Worm (Caenorhabditis elegans): Measurements from ENCODE around the gene B0432.8.
A peak's percentile ranks its signal among the peaks of the same experiment; 100 is the strongest.

The B0432.8 gene

DNA sequence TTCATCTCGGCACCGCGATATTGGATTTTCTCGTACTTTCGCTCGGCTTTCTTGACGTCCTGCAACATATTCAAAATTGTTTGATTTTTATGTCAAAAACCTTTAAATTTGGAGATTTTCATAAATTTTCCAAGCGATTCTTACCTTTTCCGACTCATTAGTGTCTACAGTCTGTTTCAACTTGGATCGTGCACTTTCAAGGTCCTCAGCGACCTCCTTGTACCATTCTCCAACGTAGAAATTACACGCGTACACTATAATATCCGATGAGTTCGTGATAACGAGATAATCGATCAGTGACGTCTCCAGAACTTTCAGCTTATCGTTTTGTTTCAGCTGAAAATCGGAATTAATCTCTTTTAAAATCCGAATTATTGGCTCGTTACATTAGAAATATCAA is 30.8 kb downstream of the B0432.8 start:
- TF ChIP-seq ztf-4 (tag; optimal IDR thresholded peaks at IDR 0.05), result no peak
- TF ChIP-seq zag-1 (tag; optimal IDR thresholded peaks at IDR 0.05), result no peak
- no peak for TF ChIP-seq peb-1 (tag; optimal IDR thresholded peaks at IDR 0.05)
- no peak for TF ChIP-seq nhr-6 (tag; optimal IDR thresholded peaks at IDR 0.05)
- TF ChIP-seq sem-4 (tag; optimal IDR thresholded peaks at IDR 0.05), result no peak
- no peak for TF ChIP-seq mdl-1 (tag; optimal IDR thresholded peaks at IDR 0.05)
- TF ChIP-seq nhr-25 (tag; optimal IDR thresholded peaks at IDR 0.05), result no peak
- no peak for TF ChIP-seq lin-13 (GFP tag; optimal IDR thresholded peaks at IDR 0.05)

DNA sequence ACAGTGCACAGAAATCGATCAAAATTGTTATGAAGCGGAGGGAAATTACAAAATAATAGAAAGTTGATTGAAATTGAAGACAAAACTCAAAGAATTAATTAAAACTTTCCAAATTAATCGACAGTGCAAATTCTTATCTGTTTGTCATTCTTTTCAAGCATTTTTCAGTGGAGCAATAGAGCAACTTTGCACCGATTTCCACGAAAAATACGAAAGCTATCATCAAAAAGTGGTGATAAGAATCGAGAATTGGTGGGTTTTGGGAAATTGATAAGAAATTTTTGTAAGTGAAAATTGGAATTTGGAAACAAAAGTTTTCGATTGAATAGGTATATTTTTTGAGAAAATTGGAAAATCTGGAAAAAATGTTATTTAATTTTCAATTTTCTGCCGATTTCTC is 38.5 kb downstream of the B0432.8 start:
- no peak for TF ChIP-seq sma-9 (GFP tag; optimal IDR thresholded peaks at IDR 0.05)
- TF ChIP-seq sma-9 (tag; optimal IDR thresholded peaks at IDR 0.05), result no peak
- TF ChIP-seq nhr-21 (tag; optimal IDR thresholded peaks at IDR 0.05), result no peak
- TF ChIP-seq aly-2 (tag; optimal IDR thresholded peaks at IDR 0.05), result no peak
- no peak for TF ChIP-seq nhr-23 (tag; optimal IDR thresholded peaks at IDR 0.05)
- TF ChIP-seq fos-1 (tag; optimal IDR thresholded peaks at IDR 0.05), result peak; percentile 95
- no peak for TF ChIP-seq unc-62 (GFP tag; optimal IDR thresholded peaks at IDR 0.05)
- TF ChIP-seq nhr-237 (tag; optimal IDR thresholded peaks at IDR 0.05), result no peak
- TF ChIP-seq blmp-1 (tag; optimal IDR thresholded peaks at IDR 0.05; ENCODE audit: insufficient read depth), result no peak
- no peak for TF ChIP-seq zag-1 (tag; optimal IDR thresholded peaks at IDR 0.05)
- peak; percentile 18 for TF ChIP-seq gmeb-1 (tag; optimal IDR thresholded peaks at IDR 0.05)
- no peak for TF ChIP-seq nhr-25 (tag; optimal IDR thresholded peaks at IDR 0.05)
- TF ChIP-seq crh-2 (tag; optimal IDR thresholded peaks at IDR 0.05), result peak; percentile 47
- TF ChIP-seq skn-1 (tag; optimal IDR thresholded peaks at IDR 0.05), result peak; percentile 88

DNA sequence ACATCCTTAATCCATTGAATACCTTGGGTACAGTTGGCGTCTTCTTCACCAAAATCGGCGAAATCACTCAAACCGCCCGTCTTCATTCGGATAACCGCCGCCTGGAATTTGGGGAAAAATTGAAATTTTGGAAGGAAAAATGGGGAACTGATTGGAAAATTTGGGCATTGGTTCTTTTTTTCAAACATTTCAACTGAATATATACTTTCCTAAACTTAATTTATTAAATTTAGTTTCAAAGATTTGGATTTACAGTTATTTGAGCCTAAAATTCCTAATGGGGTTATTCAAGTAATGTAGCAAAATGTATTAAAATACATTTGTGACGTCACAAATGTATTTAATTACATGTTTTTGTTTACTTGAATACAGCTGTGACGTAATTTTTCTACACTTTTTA is 40.8 kb downstream of the B0432.8 start, which contains the start of gene laat-1:
laat-1 (minus strand) TSS at position 101 of the 400 bp plus-strand sequence.
- no peak for TF ChIP-seq mdl-1 (tag; optimal IDR thresholded peaks at IDR 0.05)

DNA sequence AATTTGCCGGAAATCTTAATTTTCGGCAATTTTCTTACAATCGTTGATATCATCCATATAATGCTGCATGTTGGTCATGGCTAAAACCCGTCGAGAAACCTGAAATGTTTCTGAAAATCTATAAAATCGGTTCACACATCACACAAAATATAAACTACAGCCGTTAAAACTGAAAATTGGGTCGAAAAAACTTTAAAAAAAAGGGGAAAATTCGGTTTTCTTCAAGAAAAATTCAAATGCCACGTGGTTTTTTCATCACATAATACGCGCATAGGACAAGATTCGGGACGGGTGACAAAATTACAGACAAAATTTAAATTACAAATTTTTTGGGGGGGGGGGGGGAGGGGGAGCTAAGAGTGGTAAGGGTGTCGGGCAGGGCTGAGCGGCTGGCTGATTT is 45.9 kb downstream of the B0432.8 start, which contains the start of gene Y43H11AL.1:
Y43H11AL.1 (minus strand) TSS at position 101 of the 400 bp plus-strand sequence.
- TF ChIP-seq F13H6.1 (tag; optimal IDR thresholded peaks at IDR 0.05), result no peak
- TF ChIP-seq sma-9 (GFP tag; optimal IDR thresholded peaks at IDR 0.05), result no peak
- TF ChIP-seq sma-9 (tag; optimal IDR thresholded peaks at IDR 0.05), result no peak
- no peak for TF ChIP-seq unc-62 (GFP tag; optimal IDR thresholded peaks at IDR 0.05)
- TF ChIP-seq elt-1 (tag; optimal IDR thresholded peaks at IDR 0.05), result no peak
- TF ChIP-seq lin-39 (tag; optimal IDR thresholded peaks at IDR 0.05), result no peak
- TF ChIP-seq mdl-1 (tag; optimal IDR thresholded peaks at IDR 0.05), result no peak
- TF ChIP-seq ceh-82 (tag; optimal IDR thresholded peaks at IDR 0.05), result no peak
- TF ChIP-seq C34F6.9 (tag; optimal IDR thresholded peaks at IDR 0.05), result no peak
- no peak for TF ChIP-seq ceh-16 (tag; optimal IDR thresholded peaks at IDR 0.05)
- no peak for TF ChIP-seq ztf-11 (tag; optimal IDR thresholded peaks at IDR 0.05)
- TF ChIP-seq elt-3 (tag; optimal IDR thresholded peaks at IDR 0.05), result no peak
- TF ChIP-seq lsy-2 (tag; optimal IDR thresholded peaks at IDR 0.05), result no peak
- TF ChIP-seq sma-3 (GFP tag; optimal IDR thresholded peaks at IDR 0.05), result no peak
- TF ChIP-seq nhr-12 (tag; optimal IDR thresholded peaks at IDR 0.05), result no peak
